Fruit fly (Drosophila melanogaster) whole organism, embryonic: ENCODE results near the gene CG14085.

Source experiments
- Ada2b ChIP-seq: fragments of 200-800 bp; sonication (Bioruptor generic); IDR thresholded peaks from 2 replicates; pipeline ENCODE4 v1.3.6; 2022; ENCODE audit warnings: missing biosample characterization, missing genetic modification characterization
- Adf1 ChIP-seq: fragments of 200-800 bp; sonication (Bioruptor generic); IDR thresholded peaks from 2 replicates; pipeline ENCODE4 v1.3.6; 2022; ENCODE audit warnings: missing biosample characterization, missing genetic modification characterization
- B-H1 ChIP-seq: fragments of 200-800 bp; sonication (Bioruptor generic); IDR thresholded peaks from 3 replicates; pipeline ENCODE4 v1.3.6; 2022; ENCODE audit warnings: missing biosample characterization, missing genetic modification characterization
- CG10366 ChIP-seq: fragments of 200-800 bp; sonication (Bioruptor generic); IDR thresholded peaks from 2 replicates; pipeline ENCODE4 v1.3.6; 2022; ENCODE audit warnings: missing biosample characterization, missing genetic modification characterization
- CG11696 ChIP-seq: fragments of 200-800 bp; sonication (Bioruptor generic); IDR thresholded peaks from 2 replicates; pipeline ENCODE4 v1.3.6; 2022; ENCODE audit warnings: missing biosample characterization, missing genetic modification characterization
- CG12744 ChIP-seq: fragments of 200-800 bp; sonication (Bioruptor generic); optimal IDR thresholded peaks from 2 replicates; lab custom pipeline; 2016; ENCODE audit warnings: missing biosample characterization, missing genetic modification characterization
- CG12769 ChIP-seq: fragments of 200-800 bp; sonication (Bioruptor generic); optimal IDR thresholded peaks from 2 replicates; lab custom pipeline; 2019; ENCODE audit warnings: missing biosample characterization, mild to moderate bottlenecking, missing genetic modification characterization, moderate library complexity
- CG13296 ChIP-seq: fragments of 200-800 bp; sonication (Bioruptor generic); optimal IDR thresholded peaks from 3 replicates; lab custom pipeline; 2018; ENCODE audit warnings: missing biosample characterization, mild to moderate bottlenecking, missing genetic modification characterization
- CG1529 ChIP-seq: fragments of 200-800 bp; sonication (Bioruptor generic); optimal IDR thresholded peaks from 3 replicates; lab custom pipeline; 2018; ENCODE audit warnings: missing biosample characterization, missing genetic modification characterization
- CG18011 ChIP-seq: fragments of 200-800 bp; sonication (Bioruptor generic); optimal IDR thresholded peaks from 2 replicates; lab custom pipeline; 2017; ENCODE audit warnings: missing biosample characterization, missing genetic modification characterization, mild to moderate bottlenecking, moderate library complexity, missing genotype
- CG2889 ChIP-seq: fragments of 200-800 bp; sonication (Bioruptor generic); IDR thresholded peaks from 3 replicates; pipeline ENCODE4 v1.3.6; 2022; ENCODE audit warnings: missing biosample characterization, missing genetic modification characterization
- CG31365 ChIP-seq: fragments of 200-800 bp; sonication (Bioruptor generic); optimal IDR thresholded peaks from 2 replicates; lab custom pipeline; 2018; ENCODE audit warnings: missing biosample characterization, mild to moderate bottlenecking, missing genetic modification characterization
- CG5245 ChIP-seq: fragments of 200-800 bp; sonication (Bioruptor generic); optimal IDR thresholded peaks from 3 replicates; lab custom pipeline; 2016; ENCODE audit warnings: missing biosample characterization, missing genetic modification characterization
- CG5953 ChIP-seq: fragments of 200-800 bp; sonication (Bioruptor generic); IDR thresholded peaks from 2 replicates; pipeline ENCODE4 v1.3.6; 2022; ENCODE audit warnings: missing biosample characterization, missing genetic modification characterization
- CG6854 ChIP-seq: fragments of 200-800 bp; sonication (Bioruptor generic); optimal IDR thresholded peaks from 3 replicates; lab custom pipeline; 2017; ENCODE audit warnings: missing biosample characterization, mild to moderate bottlenecking, missing genetic modification characterization
- CG7556 ChIP-seq: fragments of 200-800 bp; sonication (Bioruptor generic); optimal IDR thresholded peaks from 2 replicates; lab custom pipeline; 2017; ENCODE audit warnings: missing biosample characterization, mild to moderate bottlenecking, missing genetic modification characterization
- CG9817 ChIP-seq: fragments of 200-800 bp; sonication (Bioruptor generic); optimal IDR thresholded peaks from 2 replicates; lab custom pipeline; 2018; ENCODE audit warnings: missing biosample characterization, mild to moderate bottlenecking, missing genetic modification characterization, moderate library complexity
- CoRest ChIP-seq: fragments of 200-800 bp; sonication (Bioruptor generic); optimal IDR thresholded peaks from 3 replicates; lab custom pipeline; 2018; ENCODE audit warnings: missing biosample characterization, mild to moderate bottlenecking, missing genetic modification characterization, moderate library complexity
- Dref ChIP-seq: fragments of 200-800 bp; sonication (Bioruptor generic); IDR thresholded peaks from 2 replicates; pipeline ENCODE4 v1.3.6; 2022; ENCODE audit warnings: missing biosample characterization, missing genetic modification characterization
- Fer1 ChIP-seq: fragments of 200-800 bp; sonication (Bioruptor generic); optimal IDR thresholded peaks from 2 replicates; lab custom pipeline; 2017; ENCODE audit warnings: missing biosample characterization, mild to moderate bottlenecking, missing genetic modification characterization
- HLH4C ChIP-seq: fragments of 200-800 bp; sonication (Bioruptor generic); IDR thresholded peaks from 3 replicates; pipeline ENCODE4 v1.3.6; 2022; ENCODE audit warnings: missing biosample characterization, missing genetic modification characterization; ENCODE audit not compliant: partially characterized antibody
- Hr3 ChIP-seq: fragments of 200-800 bp; sonication (Bioruptor generic); optimal IDR thresholded peaks from 3 replicates; lab custom pipeline; 2016; ENCODE audit warnings: missing biosample characterization, missing genetic modification characterization
- Neu2 ChIP-seq: fragments of 200-800 bp; sonication (Bioruptor generic); optimal IDR thresholded peaks from 3 replicates; lab custom pipeline; 2016; ENCODE audit warnings: missing biosample characterization, missing genetic modification characterization, borderline replicate concordance
- Oli ChIP-seq: fragments of 200-800 bp; sonication (Bioruptor generic); optimal IDR thresholded peaks from 2 replicates; lab custom pipeline; 2018; ENCODE audit warnings: missing biosample characterization, mild to moderate bottlenecking, missing genetic modification characterization, moderate library complexity
- Sox102F ChIP-seq: fragments of 200-800 bp; sonication (Bioruptor generic); optimal IDR thresholded peaks from 2 replicates; lab custom pipeline; 2018; ENCODE audit warnings: missing biosample characterization, mild to moderate bottlenecking, missing genetic modification characterization, moderate library complexity
- Sry-δ ChIP-seq: fragments of 200-800 bp; sonication (Bioruptor generic); optimal IDR thresholded peaks from 2 replicates; lab custom pipeline; 2016; ENCODE audit warnings: missing biosample characterization, missing genetic modification characterization
- TFAM ChIP-seq: fragments of 200-800 bp; sonication (Bioruptor generic); optimal IDR thresholded peaks from 2 replicates; lab custom pipeline; 2017; ENCODE audit warnings: missing biosample characterization, missing genetic modification characterization, inconsistent platforms
- Vsx1 ChIP-seq: fragments of 200-800 bp; sonication (Bioruptor generic); optimal IDR thresholded peaks from 2 replicates; lab custom pipeline; 2017; ENCODE audit warnings: missing biosample characterization, mild to moderate bottlenecking, missing genetic modification characterization, missing genetic modification reagents
- Xrp1 ChIP-seq: fragments of 200-800 bp; sonication (Bioruptor generic); IDR thresholded peaks from 2 replicates; pipeline ENCODE4 v1.3.6; 2022; ENCODE audit warnings: missing biosample characterization, missing genetic modification characterization
- abd-A ChIP-seq: fragments of 200-800 bp; sonication (Bioruptor generic); optimal IDR thresholded peaks from 3 replicates; lab custom pipeline; 2019; ENCODE audit warnings: missing biosample characterization, mild to moderate bottlenecking, missing genetic modification characterization, moderate library complexity
- bab2 ChIP-seq: fragments of 200-800 bp; sonication (Bioruptor generic); optimal IDR thresholded peaks from 2 replicates; lab custom pipeline; 2016; ENCODE audit warnings: missing biosample characterization, missing genetic modification characterization
- br ChIP-seq: fragments of >200 bp; optimal IDR thresholded peaks from 2 replicates; lab custom pipeline; 2017
- bsh ChIP-seq, 2 experiments: fragments of 200-800 bp; sonication (Bioruptor generic); optimal IDR thresholded peaks; 2 replicates each; lab custom pipeline; 2017 to 2018; ENCODE audit warnings: mild to moderate bottlenecking in 2 of 2, missing biosample characterization in 2 of 2, missing genetic modification characterization in 2 of 2, moderate library complexity in 1 of 2
- chn ChIP-seq: fragments of 200-800 bp; sonication (Bioruptor generic); optimal IDR thresholded peaks from 2 replicates; lab custom pipeline; 2016; ENCODE audit warnings: missing biosample characterization, missing genetic modification characterization
- crol ChIP-seq: fragments of 200-800 bp; sonication (Bioruptor generic); IDR thresholded peaks from 2 replicates; pipeline ENCODE4 v1.3.6; 2022; ENCODE audit warnings: missing biosample characterization, missing genetic modification characterization
- dm ChIP-seq: fragments of 200-800 bp; sonication (Bioruptor generic); optimal IDR thresholded peaks from 3 replicates; lab custom pipeline; 2016; ENCODE audit warnings: missing biosample characterization, missing genetic modification characterization
- dmrt99B ChIP-seq: fragments of 200-800 bp; sonication (Bioruptor generic); optimal IDR thresholded peaks from 2 replicates; lab custom pipeline; 2018; ENCODE audit warnings: missing biosample characterization, mild to moderate bottlenecking, missing genetic modification characterization, moderate library complexity
- esg ChIP-seq: fragments of 200-800 bp; sonication (Bioruptor generic); conservative IDR thresholded peaks from 2 replicates; pipeline ENCODE4 v1.3.6; 2022; ENCODE audit warnings: missing biosample characterization, missing genetic modification characterization
- eyg ChIP-seq: fragments of 200-800 bp; sonication (Bioruptor generic); optimal IDR thresholded peaks from 3 replicates; lab custom pipeline; 2016; ENCODE audit warnings: missing biosample characterization, missing genetic modification characterization
- ftz-f1 ChIP-seq: fragments of 200-800 bp; sonication (Bioruptor generic); optimal IDR thresholded peaks from 2 replicates; lab custom pipeline; 2016; ENCODE audit warnings: missing biosample characterization, missing genetic modification characterization
- gcm ChIP-seq: fragments of 200-800 bp; sonication (Bioruptor generic); optimal IDR thresholded peaks from 2 replicates; lab custom pipeline; 2019; ENCODE audit warnings: missing biosample characterization, mild to moderate bottlenecking, missing genetic modification characterization, moderate library complexity
- gsb ChIP-seq: fragments of 200-800 bp; sonication (Bioruptor generic); IDR thresholded peaks from 2 replicates; pipeline ENCODE4 v1.3.6; 2022; ENCODE audit warnings: missing biosample characterization, missing genetic modification characterization
- ind ChIP-seq: fragments of 200-800 bp; sonication (Bioruptor generic); optimal IDR thresholded peaks from 3 replicates; lab custom pipeline; 2016; ENCODE audit warnings: missing biosample characterization, missing genetic modification characterization
- kay ChIP-seq: fragments of 200-800 bp; sonication (Bioruptor generic); optimal IDR thresholded peaks from 2 replicates; lab custom pipeline; 2016; ENCODE audit warnings: missing biosample characterization, missing genetic modification characterization
- lmd ChIP-seq: fragments of 200-800 bp; sonication (Bioruptor generic); IDR thresholded peaks from 2 replicates; pipeline ENCODE4 v1.3.6; 2022; ENCODE audit warnings: missing biosample characterization, missing genetic modification characterization
- pros ChIP-seq: fragments of 200-800 bp; sonication (Bioruptor generic); optimal IDR thresholded peaks from 3 replicates; lab custom pipeline; 2019; ENCODE audit warnings: missing biosample characterization, mild to moderate bottlenecking, missing genetic modification characterization, moderate library complexity
- sd ChIP-seq: fragments of 200-800 bp; sonication (Bioruptor generic); optimal IDR thresholded peaks from 3 replicates; lab custom pipeline; 2018; ENCODE audit warnings: missing biosample characterization, mild to moderate bottlenecking, missing genetic modification characterization, moderate library complexity
- stwl ChIP-seq: fragments of 200-800 bp; sonication (Bioruptor generic); optimal IDR thresholded peaks from 3 replicates; lab custom pipeline; 2018; ENCODE audit warnings: missing biosample characterization, mild to moderate bottlenecking, missing genetic modification characterization, moderate library complexity
- unpg ChIP-seq: fragments of 200-800 bp; sonication (Bioruptor generic); optimal IDR thresholded peaks from 3 replicates; lab custom pipeline; 2018; ENCODE audit warnings: missing biosample characterization, mild to moderate bottlenecking, missing genetic modification characterization, moderate library complexity
- usp ChIP-seq: fragments of >200 bp; optimal IDR thresholded peaks from 2 replicates; lab custom pipeline; 2017; ENCODE audit warnings: missing biosample characterization, missing genetic modification characterization
- zen2 ChIP-seq: fragments of 200-800 bp; sonication (Bioruptor generic); IDR thresholded peaks from 3 replicates; pipeline ENCODE4 v1.3.6; 2022; ENCODE audit warnings: missing biosample characterization, missing genetic modification characterization; ENCODE audit not compliant: partially characterized antibody
- zfh2 ChIP-seq: fragments of 200-800 bp; sonication (Bioruptor generic); optimal IDR thresholded peaks from 2 replicates; lab custom pipeline; 2016; ENCODE audit warnings: missing biosample characterization, missing genetic modification characterization

CG14085 gene

DNA sequence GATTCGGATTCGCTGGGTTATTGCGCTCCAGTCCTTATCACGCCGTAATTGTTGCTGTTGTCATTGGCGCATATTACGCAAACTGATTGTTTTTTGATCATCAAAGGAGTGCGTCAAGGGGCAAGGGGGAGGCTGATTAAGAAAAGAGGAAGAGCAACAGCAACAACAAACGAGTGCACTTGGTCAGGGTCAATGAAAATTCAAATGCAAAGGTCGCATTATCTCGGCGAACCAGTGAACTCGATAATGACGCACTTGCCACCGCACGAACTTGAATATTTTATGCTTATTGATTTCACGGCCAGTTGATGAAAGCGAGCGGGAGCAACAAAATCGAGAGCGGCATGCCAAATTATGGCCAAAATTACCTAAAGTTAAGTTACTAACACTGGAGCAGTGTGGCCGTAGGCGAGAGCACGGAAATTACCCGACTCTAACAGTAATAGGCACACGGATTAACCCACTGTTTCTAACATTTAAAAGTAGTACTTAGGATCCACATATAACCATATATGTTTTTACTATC lies 8.8 kb upstream of the CG14085 start, which contains the start of gene nes (continued):
- TF ChIP-seq Xrp1 (GFP tag; lab: Robert Waterston, UW): no peak
- TF ChIP-seq ftz-f1 (GFP tag; lab: Kevin White, UChicago): peak; percentile 84
- TF ChIP-seq CG10366 (GFP tag; lab: Robert Waterston, UW): no peak
- peak; percentile 7 for TF ChIP-seq Fer1 (GFP tag; lab: Kevin White, UChicago)
- 0 out of 2 replicates have a peak, but pooled peaks have one; percentile 12 for TF ChIP-seq Ada2b (GFP tag; lab: Robert Waterston, UW)
- TF ChIP-seq Sox102F: no peak
- TF ChIP-seq CoRest: peak; percentile 3
- TF ChIP-seq Oli (tag; lab: Kevin White, UChicago): no peak
- TF ChIP-seq gcm (GFP tag; lab: Kevin White, UChicago): no peak
- no peak for TF ChIP-seq sd (tag; lab: Kevin White, UChicago)
- peak; percentile 88 for TF ChIP-seq crol (GFP tag; lab: Robert Waterston, UW)
- no peak for TF ChIP-seq CG5953
- TF ChIP-seq zen2: no peak
- no peak for TF ChIP-seq dm (GFP tag; lab: Kevin White, UChicago)
- TF ChIP-seq abd-A (tag; lab: Kevin White, UChicago): no peak
- TF ChIP-seq Neu2: no peak
- TF ChIP-seq zfh2: peak; percentile 28
- no peak for TF ChIP-seq kay
- TF ChIP-seq Vsx1: no peak
- no peak; the same call in 1 of the 2 replicates for TF ChIP-seq lmd (GFP tag; lab: Robert Waterston, UW)
- no peak for TF ChIP-seq pros (GFP tag; lab: Kevin White, UChicago)
- peak; percentile 9 for TF ChIP-seq bab2 (GFP tag; lab: Kevin White, UChicago)
- TF ChIP-seq TFAM (GFP tag; lab: Kevin White, UChicago): no peak
- TF ChIP-seq br (lab: Kevin White, UChicago): no peak
- no peak for TF ChIP-seq gsb (GFP tag; lab: Robert Waterston, UW)
- TF ChIP-seq CG2889: no peak
- no peak for TF ChIP-seq usp
- no peak for TF ChIP-seq Dref (GFP tag; lab: Robert Waterston, UW)
- peak; percentile 21 for TF ChIP-seq ind (GFP tag; lab: Kevin White, UChicago)
- TF ChIP-seq Adf1 (GFP tag; lab: Robert Waterston, UW): no peak
- TF ChIP-seq bsh (GFP tag; optimal IDR thresholded peaks at IDR 0.05; lab: Kevin White, UChicago): no peak
- TF ChIP-seq CG7556 (GFP tag; lab: Kevin White, UChicago): no peak
- TF ChIP-seq CG12744: no peak
- no peak for TF ChIP-seq B-H1 (GFP tag; lab: Robert Waterston, UW)
- TF ChIP-seq Hr3 (GFP tag; lab: Kevin White, UChicago): no peak
- TF ChIP-seq CG13296 (GFP tag; lab: Kevin White, UChicago): no peak
- peak; percentile 79 for TF ChIP-seq stwl (tag; lab: Kevin White, UChicago)
- no peak for TF ChIP-seq CG31365 (tag; lab: Kevin White, UChicago)
- TF ChIP-seq CG9817: peak; percentile 13
- TF ChIP-seq esg (GFP tag; lab: Robert Waterston, UW): no peak
- no peak for TF ChIP-seq CG18011
- TF ChIP-seq CG6854 (GFP tag; lab: Kevin White, UChicago): peak; percentile 15
- TF ChIP-seq Sry-δ (GFP tag; lab: Kevin White, UChicago): no peak
- TF ChIP-seq HLH4C (GFP tag; lab: Robert Waterston, UW): peak; percentile 27; the same call in 1 of the 3 replicates
- TF ChIP-seq CG12769 (tag; lab: Kevin White, UChicago): peak; percentile 45
- TF ChIP-seq unpg (GFP tag; lab: Kevin White, UChicago): no peak
- no peak for TF ChIP-seq chn (GFP tag; lab: Kevin White, UChicago)
- no peak for TF ChIP-seq CG1529
- TF ChIP-seq CG11696 (GFP tag; lab: Robert Waterston, UW): no peak
- no peak for TF ChIP-seq CG5245 (GFP tag; lab: Kevin White, UChicago)
- TF ChIP-seq dmrt99B: no peak
- TF ChIP-seq eyg (GFP tag; lab: Kevin White, UChicago): no peak
